Fruit fly (Drosophila melanogaster) whole organism, prepupa: Measurements from ENCODE around the gene zye.

Source experiments
- CG10669 ChIP-seq: fragments of 200-800 bp; sonication (Bioruptor generic); optimal IDR thresholded peaks from 3 replicates; lab custom pipeline; 2018; ENCODE audit warnings: missing biosample characterization, mild to moderate bottlenecking, missing genetic modification characterization, moderate library complexity
- Eip75B ChIP-seq: fragments of 200-800 bp; sonication (Bioruptor generic); optimal IDR thresholded peaks from 3 replicates; lab custom pipeline; 2016; ENCODE audit warnings: missing biosample characterization, missing genetic modification characterization
- Eip93F ChIP-seq: fragments of 200-800 bp; sonication (Bioruptor generic); optimal IDR thresholded peaks from 2 replicates; lab custom pipeline; 2016; ENCODE audit warnings: missing biosample characterization, mild to moderate bottlenecking, missing genetic modification characterization
- Gug ChIP-seq: fragments of 200-800 bp; sonication (Bioruptor generic); IDR thresholded peaks from 2 replicates; pipeline ENCODE4 v1.3.6; 2022; ENCODE audit warnings: missing biosample characterization, missing genetic modification characterization
- Hr38 ChIP-seq: sonication (Bioruptor generic); optimal IDR thresholded peaks from 2 replicates; lab custom pipeline; 2016; ENCODE audit warnings: missing biosample characterization, missing genetic modification characterization
- Hr39 ChIP-seq: fragments of 200-800 bp; sonication (Bioruptor generic); optimal IDR thresholded peaks from 2 replicates; lab custom pipeline; 2016; ENCODE audit warnings: missing biosample characterization, missing genetic modification characterization
- Sox14 ChIP-seq: fragments of 200-800 bp; sonication (Bioruptor generic); optimal IDR thresholded peaks from 3 replicates; lab custom pipeline; 2016; ENCODE audit warnings: missing biosample characterization, missing genetic modification characterization
- Sox15 ChIP-seq: fragments of 200-800 bp; sonication (Bioruptor generic); optimal IDR thresholded peaks from 3 replicates; lab custom pipeline; 2016; ENCODE audit warnings: missing biosample characterization, missing genetic modification characterization
- dac ChIP-seq: fragments of 200-800 bp; sonication (Bioruptor generic); optimal IDR thresholded peaks from 2 replicates; lab custom pipeline; 2017; ENCODE audit warnings: missing biosample characterization, mild to moderate bottlenecking, missing genetic modification characterization
- eg ChIP-seq: fragments of 200-800 bp; sonication (Bioruptor generic); IDR thresholded peaks from 3 replicates; pipeline ENCODE4 v1.3.6; 2022; ENCODE audit warnings: missing biosample characterization, missing genetic modification characterization

DNA sequence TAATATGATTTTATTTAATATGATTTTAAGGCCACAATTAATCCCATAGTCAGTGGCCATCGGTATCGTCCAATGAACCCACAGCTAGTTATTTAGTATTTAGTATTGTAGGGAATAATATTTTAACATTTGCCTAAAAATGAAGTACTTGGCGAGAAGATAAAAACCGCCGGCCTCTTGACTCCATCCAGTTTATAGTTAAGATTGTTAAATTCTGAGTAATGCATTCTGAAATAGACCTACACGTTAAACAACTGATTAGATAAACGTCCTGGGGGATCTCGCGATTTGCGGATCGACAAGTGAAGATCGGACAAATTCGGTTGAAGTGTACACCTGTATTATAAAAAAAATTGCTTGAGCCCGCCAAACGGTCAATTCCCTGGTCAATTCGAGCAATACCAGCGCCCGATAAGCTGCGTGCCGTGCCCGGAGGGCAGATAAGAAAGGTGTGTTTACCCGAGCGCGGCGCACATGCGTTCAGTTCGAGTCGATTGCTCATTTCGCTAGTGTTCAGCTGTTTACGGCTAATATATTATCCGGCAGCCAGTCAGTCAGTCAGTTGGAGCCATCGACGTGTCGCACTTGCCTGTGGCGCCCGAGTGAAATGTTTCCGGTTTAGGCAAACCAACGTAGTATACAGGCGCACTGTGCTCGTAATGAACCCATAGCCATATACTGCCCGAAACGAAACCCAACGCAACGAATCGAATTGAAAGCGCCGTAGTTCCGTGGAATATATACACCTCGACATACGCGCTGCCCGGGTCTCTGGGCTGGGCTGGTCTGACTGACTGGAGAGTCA, 26.2 kb upstream of the zye start:
- TF ChIP-seq Hr38 (no peak), Sox15 (no peak), Hr39 (GFP tag; lab: Kevin White, UChicago) (no peak), eg (GFP tag; lab: Robert Waterston, UW) (no peak), Eip75B (GFP tag; lab: Kevin White, UChicago) (no peak), CG10669 (GFP tag; lab: Kevin White, UChicago) (no peak), Eip93F (GFP tag; lab: Kevin White, UChicago) (no peak), Sox14 (GFP tag; lab: Kevin White, UChicago) (no peak), Gug (GFP tag; lab: Robert Waterston, UW) (no peak), dac (GFP tag; lab: Kevin White, UChicago) (no peak)
